Worm (Caenorhabditis elegans): Measurements from ENCODE around the gene C50H2.4.

Gene C50H2.4

ce11 chrV:9916665-9917064, at the start of gene C50H2.4:
Gene C50H2.4 (plus strand): TSS chrV:9916965.
- TF ChIP-seq nhr-28 (tag; optimal IDR thresholded peaks at IDR 0.05) (no peak), nhr-11 (tag; optimal IDR thresholded peaks at IDR 0.05) (no peak), jun-1 (tag; optimal IDR thresholded peaks at IDR 0.05) (no peak), hmg-11 (tag; optimal IDR thresholded peaks at IDR 0.05) (no peak), fkh-2 (tag; optimal IDR thresholded peaks at IDR 0.05) (no peak), ztf-11 (tag; optimal IDR thresholded peaks at IDR 0.05) (no peak), nhr-43 (tag; optimal IDR thresholded peaks at IDR 0.05; ENCODE audit: poor library complexity, severe bottlenecking) (no peak), eor-1 (tag; optimal IDR thresholded peaks at IDR 0.05) (no peak), R02D3.7 (tag; optimal IDR thresholded peaks at IDR 0.05) (no peak), skn-1 (tag; optimal IDR thresholded peaks at IDR 0.05) (no peak), ceh-16 (tag; optimal IDR thresholded peaks at IDR 0.05) (no peak), ceh-82 (tag; optimal IDR thresholded peaks at IDR 0.05) (no peak), ZK546.5 (tag; optimal IDR thresholded peaks at IDR 0.05) (no peak), mdl-1 (tag; optimal IDR thresholded peaks at IDR 0.05) (no peak), pha-4 (tag; optimal IDR thresholded peaks at IDR 0.05) (no peak), mml-1 (tag; optimal IDR thresholded peaks at IDR 0.05) (no peak), ztf-4 (tag; optimal IDR thresholded peaks at IDR 0.05) (no peak), nhr-23 (tag; optimal IDR thresholded peaks at IDR 0.05) (no peak)

DNA sequence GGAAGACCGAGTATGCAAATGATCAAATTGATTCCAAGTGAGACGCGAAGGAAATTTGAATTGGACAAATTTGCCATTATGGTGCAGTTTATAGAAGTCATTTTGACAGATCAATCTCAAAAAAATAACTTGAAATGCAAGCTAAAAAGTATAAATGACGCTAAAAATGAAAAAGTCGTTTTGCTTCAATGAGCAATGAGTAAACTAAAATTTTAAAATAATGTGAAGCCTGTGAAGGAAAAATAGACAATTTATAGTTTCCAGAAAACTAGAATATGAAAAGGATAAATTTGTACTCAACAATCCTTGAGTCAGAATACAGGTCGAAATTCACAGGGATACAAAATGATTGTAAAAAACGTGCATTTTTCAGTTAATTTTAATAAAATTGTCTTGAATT, 48.5 kb upstream of the C50H2.4 start, which contains the start of gene srab-17:
srab-17 (minus strand) TSS at position 101 of the 400 bp plus-strand sequence.
- TF ChIP-seq sea-2 (GFP tag; optimal IDR thresholded peaks at IDR 0.05) (no peak), tbx-2 (tag; optimal IDR thresholded peaks at IDR 0.05) (no peak), nhr-237 (tag; optimal IDR thresholded peaks at IDR 0.05) (no peak), fkh-10 (GFP tag; optimal IDR thresholded peaks at IDR 0.05) (no peak), zag-1 (tag; optimal IDR thresholded peaks at IDR 0.05) (no peak), daf-12 (tag; optimal IDR thresholded peaks at IDR 0.05) (no peak), ztf-11 (tag; optimal IDR thresholded peaks at IDR 0.05) (no peak), egl-27 (tag; optimal IDR thresholded peaks at IDR 0.05) (no peak), R02D3.7 (tag; optimal IDR thresholded peaks at IDR 0.05) (no peak), nhr-25 (tag; optimal IDR thresholded peaks at IDR 0.05) (no peak), lin-15B (tag; optimal IDR thresholded peaks at IDR 0.05) (no peak), nhr-67 (tag; optimal IDR thresholded peaks at IDR 0.05) (no peak), jun-1 (tag; optimal IDR thresholded peaks at IDR 0.05) (no peak)

ce11 chrV:9871339-9871738, 45.4 kb upstream of the C50H2.4 start, which contains the start of gene srab-18:
Gene srab-18 (minus strand): TSS chrV:9871439.
- TF ChIP-seq fkh-2 (tag; optimal IDR thresholded peaks at IDR 0.05) (no peak), lin-39 (tag; optimal IDR thresholded peaks at IDR 0.05) (no peak), ceh-9 (tag; optimal IDR thresholded peaks at IDR 0.05) (no peak), ama-1 (optimal IDR thresholded peaks at IDR 0.05) (no peak), nhr-43 (tag; optimal IDR thresholded peaks at IDR 0.05; ENCODE audit: poor library complexity, severe bottlenecking) (no peak), fkh-10 (GFP tag; optimal IDR thresholded peaks at IDR 0.05) (no peak), aly-2 (tag; optimal IDR thresholded peaks at IDR 0.05) (no peak), fos-1 (tag; optimal IDR thresholded peaks at IDR 0.05) (no peak), nhr-67 (tag; optimal IDR thresholded peaks at IDR 0.05) (no peak), nhr-12 (tag; optimal IDR thresholded peaks at IDR 0.05) (no peak), nhr-28 (tag; optimal IDR thresholded peaks at IDR 0.05) (no peak), pha-4 (tag; optimal IDR thresholded peaks at IDR 0.05) (no peak), R02D3.7 (tag; optimal IDR thresholded peaks at IDR 0.05) (no peak), ztf-4 (tag; optimal IDR thresholded peaks at IDR 0.05) (no peak), elt-2 (tag; optimal IDR thresholded peaks at IDR 0.05) (no peak)

ce11 chrV:9879404-9879803, 37.4 kb upstream of the C50H2.4 start, which contains the start of gene srab-26:
Gene srab-26 (minus strand): TSS chrV:9879504.
- TF ChIP-seq unc-62 (GFP tag; optimal IDR thresholded peaks at IDR 0.05) (no peak), mml-1 (tag; optimal IDR thresholded peaks at IDR 0.05) (no peak), lin-39 (tag; optimal IDR thresholded peaks at IDR 0.05) (no peak), daf-12 (tag; optimal IDR thresholded peaks at IDR 0.05) (no peak), sea-2 (GFP tag; optimal IDR thresholded peaks at IDR 0.05) (no peak), nfya-1 (tag; optimal IDR thresholded peaks at IDR 0.05; ENCODE audit: insufficient read depth) (no peak)

Measured in whole organism, L3 larva.